Worm (Caenorhabditis elegans) whole organism, midembryonic: ENCODE results near the gene nspb-7.

Experiments used
- T22C8.4 ChIP-seq: fragments of 200-800 bp; sonication (Bioruptor generic); IDR thresholded peaks from 2 replicates; pipeline ENCODE4 v1.3.6; 2022; ENCODE audit warnings: missing genetic modification characterization, missing compliant biosample characterization
- cog-1 ChIP-seq: sonication (generic microtip); optimal IDR thresholded peaks from 2 replicates; lab custom pipeline; 2016; ENCODE audit warnings: missing genetic modification characterization, missing compliant biosample characterization
- flt-1 ChIP-seq: fragments of 200-800 bp; sonication (Bioruptor generic); IDR thresholded peaks from 2 replicates; pipeline ENCODE4 v1.3.6; 2022; ENCODE audit warnings: missing genetic modification characterization, missing compliant biosample characterization
- klf-2 ChIP-seq: fragments of 200-800 bp; sonication (Bioruptor generic); conservative IDR thresholded peaks from 2 replicates; pipeline ENCODE4 v1.3.6; 2022; ENCODE audit warnings: missing genetic modification reagents, missing genetic modification characterization, missing compliant biosample characterization
- med-1 ChIP-seq: sonication (generic microtip); optimal IDR thresholded peaks from 2 replicates; lab custom pipeline; 2017; ENCODE audit warnings: missing genetic modification characterization, mild to moderate bottlenecking, missing compliant biosample characterization, antibody characterized with exemption, missing genetic modification reagents; ENCODE audit not compliant: insufficient read depth
- ref-1 ChIP-seq: fragments of 200-800 bp; sonication (Bioruptor generic); conservative IDR thresholded peaks from 2 replicates; pipeline ENCODE4 v1.3.6; 2022; ENCODE audit warnings: missing genetic modification reagents, missing genetic modification characterization, missing compliant biosample characterization
- tab-1 ChIP-seq: fragments of 200-800 bp; sonication (Bioruptor generic); IDR thresholded peaks from 2 replicates; pipeline ENCODE4 v1.3.6; 2022; ENCODE audit warnings: missing genetic modification characterization, missing compliant biosample characterization
- ztf-23 ChIP-seq: fragments of 200-800 bp; sonication (Bioruptor generic); IDR thresholded peaks from 2 replicates; pipeline ENCODE4 v1.3.6; 2022; ENCODE audit warnings: missing genetic modification reagents, missing genetic modification characterization, missing compliant biosample characterization
- ztf-29 ChIP-seq: fragments of 200-800 bp; sonication (Bioruptor generic); IDR thresholded peaks from 2 replicates; pipeline ENCODE4 v1.3.6; 2022; ENCODE audit warnings: missing genetic modification reagents, missing genetic modification characterization, missing compliant biosample characterization

nspb-7 gene

DNA sequence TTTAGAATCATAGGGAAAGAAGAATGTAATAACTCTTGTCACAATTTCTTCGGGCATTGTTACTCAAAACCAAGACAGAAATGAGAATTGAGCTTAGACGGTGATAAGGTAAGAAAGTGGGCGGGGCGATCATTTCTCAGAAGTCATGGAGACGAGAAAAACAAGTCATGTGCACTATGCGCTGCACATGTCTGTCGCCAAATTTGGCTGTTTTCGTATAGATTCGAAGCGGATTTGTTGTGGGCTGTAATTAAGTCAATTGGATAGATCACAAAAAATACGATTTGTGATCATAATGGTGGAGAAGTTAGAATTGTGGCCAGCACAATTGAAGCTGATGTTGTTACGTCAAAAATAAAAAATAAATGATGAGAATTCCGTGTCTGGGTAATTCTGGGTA, 13.6 kb downstream of the nspb-7 start, which contains the start of gene C01G12.7:
TSS of gene C01G12.7 (minus strand) at position 195 of the 400 bp plus-strand sequence.
- TF ChIP-seq ref-1 (no peak), flt-1 (no peak), ztf-23 (GFP tag; lab: Robert Waterston, UW) (no peak), T22C8.4 (GFP tag; lab: Robert Waterston, UW) (no peak), cog-1 (tag; lab: Kevin White, UChicago) (no peak), klf-2 (GFP tag; lab: Robert Waterston, UW) (no peak), med-1 (no peak), ztf-29 (GFP tag; lab: Robert Waterston, UW) (no peak), tab-1 (GFP tag; lab: Robert Waterston, UW) (no peak)

DNA sequence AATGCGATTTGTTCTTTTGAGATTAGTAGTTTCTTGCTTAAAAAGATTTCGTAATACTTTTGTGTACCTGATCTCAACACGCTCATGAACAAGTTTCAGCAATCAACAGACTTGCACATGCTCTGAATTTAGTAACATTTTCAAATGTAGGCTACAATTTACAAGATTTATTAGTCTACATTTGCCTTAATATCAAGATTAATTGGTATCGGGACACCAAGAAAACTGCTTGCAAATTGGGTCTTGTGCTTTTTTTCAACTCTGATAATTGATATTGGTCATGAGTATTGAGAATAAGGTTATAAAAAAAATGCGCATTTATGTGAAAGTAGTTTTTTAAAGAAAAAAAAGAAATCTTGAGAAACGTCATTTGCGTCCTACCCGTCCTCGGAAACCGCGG, 14.5 kb downstream of the nspb-7 start:
- TF ChIP-seq klf-2 (GFP tag; lab: Robert Waterston, UW) = no peak
- no peak for TF ChIP-seq T22C8.4 (GFP tag; lab: Robert Waterston, UW)
- no peak for TF ChIP-seq ztf-29 (GFP tag; lab: Robert Waterston, UW)

DNA sequence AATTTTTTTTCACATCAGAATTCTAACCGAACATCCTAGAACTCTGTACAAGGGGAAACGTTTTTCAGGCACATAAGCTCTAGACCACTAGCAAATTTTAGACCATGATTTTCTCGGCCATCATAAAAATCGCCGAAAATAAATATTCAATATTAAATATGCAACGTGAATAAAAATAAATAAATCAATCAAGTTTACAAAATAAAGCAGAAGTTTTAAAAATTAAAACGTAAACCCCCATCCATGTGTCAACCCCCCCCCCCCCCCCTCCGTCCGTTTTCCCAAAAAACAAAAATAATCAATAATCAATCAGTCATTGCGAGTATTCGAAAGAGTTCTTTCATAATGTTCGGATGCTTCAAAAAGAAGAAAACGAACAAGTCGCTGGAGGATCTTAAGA, 15.2 kb downstream of the nspb-7 start, which contains the start of gene catp-4:
TSS of gene catp-4 (plus strand) at position 301 of the 400 bp plus-strand sequence.
- no peak for TF ChIP-seq ztf-29 (GFP tag; lab: Robert Waterston, UW)
- TF ChIP-seq ztf-23 (GFP tag; lab: Robert Waterston, UW) = no peak
- no peak for TF ChIP-seq T22C8.4 (GFP tag; lab: Robert Waterston, UW)
- no peak for TF ChIP-seq klf-2 (GFP tag; lab: Robert Waterston, UW)
- no peak for TF ChIP-seq ref-1
- TF ChIP-seq tab-1 (GFP tag; lab: Robert Waterston, UW) = no peak
- TF ChIP-seq cog-1 (tag; lab: Kevin White, UChicago) = no peak
- no peak for TF ChIP-seq flt-1
- no peak for TF ChIP-seq med-1

DNA sequence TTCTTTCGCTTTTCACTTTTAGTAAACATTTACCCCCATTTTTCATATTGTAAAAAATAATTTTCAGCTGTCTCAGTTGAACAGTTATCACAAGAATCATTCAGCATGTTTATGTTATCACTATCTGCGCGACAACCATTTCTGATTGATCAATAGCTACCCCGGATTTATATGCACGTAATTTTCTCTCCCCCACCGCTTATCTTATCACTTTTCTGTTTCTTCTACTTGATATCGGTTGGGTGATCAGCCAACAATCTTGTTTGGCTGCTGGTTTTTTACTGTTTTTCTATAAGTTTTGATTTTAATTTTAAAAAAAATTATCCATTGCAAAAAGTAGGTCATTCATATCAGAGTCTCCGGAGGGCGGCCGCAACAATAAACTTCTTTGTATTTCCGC, 19.7 kb downstream of the nspb-7 start:
- TF ChIP-seq ztf-29 (GFP tag; lab: Robert Waterston, UW) = no peak
- TF ChIP-seq ztf-23 (GFP tag; lab: Robert Waterston, UW) = no peak
- no peak for TF ChIP-seq med-1

DNA sequence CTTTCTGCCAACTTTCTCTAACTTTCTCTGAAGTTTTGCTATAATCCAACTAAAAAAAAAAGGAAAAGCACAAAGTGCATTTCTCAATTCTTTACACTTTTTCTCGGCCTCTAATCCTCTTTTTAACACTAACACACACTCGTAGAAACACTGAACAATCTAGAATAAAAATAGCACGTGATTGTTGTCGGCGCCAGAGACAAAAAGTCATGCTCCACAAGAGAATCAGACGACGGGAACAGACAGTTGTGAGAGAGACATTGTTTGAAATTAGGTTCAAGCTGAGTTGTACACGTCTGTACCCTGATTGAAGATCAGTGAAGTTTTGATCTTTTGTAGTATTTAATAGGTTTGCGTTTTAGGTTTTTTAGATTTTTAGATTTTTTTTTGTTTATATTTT, 20.3 kb downstream of the nspb-7 start:
- TF ChIP-seq cog-1 (tag; lab: Kevin White, UChicago) = no peak
- TF ChIP-seq ztf-29 (GFP tag; lab: Robert Waterston, UW) = no peak
- no peak for TF ChIP-seq med-1
- no peak for TF ChIP-seq klf-2 (GFP tag; lab: Robert Waterston, UW)
- no peak for TF ChIP-seq tab-1 (GFP tag; lab: Robert Waterston, UW)
- TF ChIP-seq ztf-23 (GFP tag; lab: Robert Waterston, UW) = no peak
- TF ChIP-seq flt-1 = no peak

DNA sequence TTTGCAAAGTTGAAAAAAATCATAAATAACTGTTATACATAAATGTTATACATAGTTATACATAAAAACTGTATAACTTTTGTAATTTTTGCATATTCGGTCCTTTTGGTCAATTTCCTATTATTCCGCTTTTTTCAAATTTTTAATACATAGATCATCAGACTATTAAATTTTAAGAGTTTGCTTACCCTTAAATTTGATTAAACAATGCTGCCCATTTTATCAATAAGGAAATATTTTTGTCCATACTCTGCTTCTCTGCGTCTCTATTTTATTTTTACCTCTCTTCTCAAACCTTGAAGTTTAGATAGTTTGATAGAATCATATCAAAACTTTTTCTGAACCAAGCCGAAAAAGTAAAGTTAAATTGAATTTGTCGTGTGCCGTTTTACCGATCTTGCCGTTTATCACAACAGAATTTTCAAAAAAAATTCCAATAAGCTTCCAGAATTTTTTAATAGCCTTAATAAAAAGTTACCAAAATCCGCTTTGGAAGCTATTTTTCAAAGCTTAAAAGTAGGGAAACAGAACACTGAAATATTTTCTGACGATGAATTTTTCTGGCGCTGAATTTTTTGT, 21.3 kb downstream of the nspb-7 start:
- no peak for TF ChIP-seq med-1
- TF ChIP-seq ref-1 = no peak
- no peak for TF ChIP-seq cog-1 (tag; lab: Kevin White, UChicago)
- TF ChIP-seq T22C8.4 (GFP tag; lab: Robert Waterston, UW) = no peak
- no peak for TF ChIP-seq ztf-23 (GFP tag; lab: Robert Waterston, UW)
- no peak for TF ChIP-seq ztf-29 (GFP tag; lab: Robert Waterston, UW)
- TF ChIP-seq flt-1 = no peak

DNA sequence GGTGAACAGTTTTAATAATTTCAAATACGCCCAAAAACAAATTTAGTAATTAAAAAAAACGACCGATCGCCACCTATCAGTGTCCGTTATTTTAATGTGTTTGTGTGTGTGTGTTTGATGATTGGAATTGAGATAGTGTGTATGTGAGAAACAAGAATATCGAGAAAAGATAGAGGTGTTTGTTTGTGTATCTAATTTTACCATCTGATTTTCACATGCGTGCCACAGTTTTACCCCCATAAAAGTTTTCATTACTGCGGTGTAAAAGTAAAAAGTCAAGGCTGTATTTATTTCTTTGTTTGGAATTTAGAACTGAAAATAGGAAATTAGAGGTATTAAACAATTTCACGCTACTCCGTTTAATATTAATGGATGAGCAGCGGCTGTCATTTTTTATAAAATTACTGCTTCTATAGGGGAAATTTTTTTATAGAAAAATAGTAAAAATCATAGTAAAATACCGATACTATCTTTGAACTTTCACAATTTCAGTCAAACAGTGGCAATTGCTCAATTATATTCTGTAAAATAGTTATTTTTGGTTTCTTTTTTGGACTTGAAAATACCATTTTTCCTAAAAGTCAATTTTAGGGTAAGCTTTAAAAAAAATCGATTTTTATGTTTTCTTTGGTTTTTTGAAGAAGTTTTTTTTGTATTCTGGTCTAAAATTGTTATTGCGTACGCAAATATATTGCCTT, 22.0 kb downstream of the nspb-7 start:
- TF ChIP-seq tab-1 (GFP tag; lab: Robert Waterston, UW) (no peak), T22C8.4 (GFP tag; lab: Robert Waterston, UW) (no peak)

DNA sequence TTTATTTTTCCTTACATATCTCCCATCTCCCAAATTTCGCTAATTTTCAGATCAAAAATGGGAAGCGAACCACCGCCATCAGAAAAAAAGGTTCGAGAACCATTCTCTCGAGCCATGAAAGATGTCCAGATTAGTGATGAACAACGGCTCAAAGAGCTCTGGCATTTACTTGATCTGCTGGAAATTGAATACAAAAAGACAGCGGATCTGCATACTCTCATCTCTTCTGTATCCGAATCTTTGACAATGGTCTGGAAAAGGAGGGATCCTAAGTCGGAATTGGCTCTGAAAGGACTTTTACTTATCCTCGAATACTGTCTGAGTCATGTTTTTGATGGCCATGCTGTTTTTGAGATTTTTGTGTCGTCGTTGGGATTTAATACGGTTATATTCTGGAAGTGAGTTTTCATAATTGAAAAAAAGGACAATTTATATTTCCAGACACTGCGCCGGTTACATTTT, 22.8 kb downstream of the nspb-7 start, which contains the start of gene tps-2:
TSS of gene tps-2 (plus strand) at position 51 of the 462 bp plus-strand sequence.
- TF ChIP-seq ztf-23 (GFP tag; lab: Robert Waterston, UW) (no peak), tab-1 (GFP tag; lab: Robert Waterston, UW) (no peak), ref-1 (no peak), T22C8.4 (GFP tag; lab: Robert Waterston, UW) (no peak), klf-2 (GFP tag; lab: Robert Waterston, UW) (no peak), cog-1 (tag; lab: Kevin White, UChicago) (no peak), ztf-29 (GFP tag; lab: Robert Waterston, UW) (no peak), med-1 (no peak), flt-1 (no peak)

DNA sequence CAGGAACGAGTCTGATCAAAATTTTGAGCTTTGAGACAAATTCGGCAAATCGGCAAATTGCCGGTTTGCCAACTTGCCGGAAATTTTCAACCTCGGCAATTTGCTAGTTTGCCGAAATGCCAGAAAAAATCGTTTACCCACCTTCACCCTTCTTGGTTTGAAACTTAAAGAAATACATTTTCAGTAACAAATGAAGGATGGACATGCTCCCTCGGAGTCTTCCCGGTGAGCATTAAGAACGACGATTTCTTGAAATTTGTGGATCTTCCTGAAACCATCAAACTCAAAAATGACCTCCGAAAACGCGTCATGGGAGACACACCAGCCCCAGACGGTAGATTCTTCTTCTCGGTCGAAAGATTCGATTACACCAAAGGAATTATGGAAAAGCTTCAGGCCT, 24.6 kb downstream of the nspb-7 start:
- no peak for TF ChIP-seq T22C8.4 (GFP tag; lab: Robert Waterston, UW)

DNA sequence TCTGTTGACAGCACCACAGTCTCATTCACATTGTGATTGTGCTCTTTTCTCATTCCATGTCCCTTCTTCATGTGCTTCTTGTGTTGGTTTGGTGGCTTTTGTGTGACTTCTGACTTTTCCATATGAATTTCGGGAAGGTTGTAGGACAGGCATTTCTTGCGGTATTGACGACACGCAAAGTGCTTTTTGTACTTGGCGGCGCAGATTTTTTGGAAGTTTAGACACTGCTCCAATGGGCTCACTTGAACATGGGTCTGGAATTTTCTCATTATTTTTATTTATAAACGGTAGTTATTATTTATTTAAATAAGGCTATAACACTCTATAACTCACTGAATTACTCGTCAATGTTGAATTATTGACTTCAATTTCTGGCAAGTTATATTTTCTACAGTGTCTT, 26.1 kb downstream of the nspb-7 start:
- TF ChIP-seq med-1 = no peak
- no peak for TF ChIP-seq cog-1 (tag; lab: Kevin White, UChicago)
- TF ChIP-seq ztf-23 (GFP tag; lab: Robert Waterston, UW) = no peak

DNA sequence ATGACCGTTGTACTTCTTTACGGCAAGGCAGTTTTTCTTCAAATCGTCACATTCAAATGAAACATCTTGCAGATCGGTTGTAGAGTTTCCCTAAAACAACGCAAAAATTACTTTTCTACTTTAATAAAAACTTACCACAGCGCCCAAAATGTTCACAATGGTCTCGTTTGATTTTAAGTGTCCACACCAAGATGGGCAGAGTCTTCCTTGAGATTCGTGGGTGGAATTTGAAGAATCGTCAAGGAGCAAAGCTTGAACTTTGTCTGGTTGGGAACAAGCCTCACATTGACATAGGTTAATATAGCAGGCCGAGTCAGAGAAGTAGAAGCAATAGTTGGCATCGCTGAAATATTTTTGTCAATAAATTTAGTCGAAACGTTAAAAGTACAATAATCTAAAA, 26.9 kb downstream of the nspb-7 start:
- TF ChIP-seq ztf-29 (GFP tag; lab: Robert Waterston, UW) = no peak
- no peak for TF ChIP-seq T22C8.4 (GFP tag; lab: Robert Waterston, UW)
- no peak for TF ChIP-seq ref-1
- no peak for TF ChIP-seq cog-1 (tag; lab: Kevin White, UChicago)
- no peak for TF ChIP-seq flt-1
- no peak for TF ChIP-seq med-1
- TF ChIP-seq klf-2 (GFP tag; lab: Robert Waterston, UW) = no peak
- no peak for TF ChIP-seq tab-1 (GFP tag; lab: Robert Waterston, UW)
- no peak for TF ChIP-seq ztf-23 (GFP tag; lab: Robert Waterston, UW)
